Worm (Caenorhabditis elegans): ENCODE results near the gene clec-67.
A peak's percentile ranks its signal among the peaks of the same experiment; 100 is the strongest.

The clec-67 gene

DNA sequence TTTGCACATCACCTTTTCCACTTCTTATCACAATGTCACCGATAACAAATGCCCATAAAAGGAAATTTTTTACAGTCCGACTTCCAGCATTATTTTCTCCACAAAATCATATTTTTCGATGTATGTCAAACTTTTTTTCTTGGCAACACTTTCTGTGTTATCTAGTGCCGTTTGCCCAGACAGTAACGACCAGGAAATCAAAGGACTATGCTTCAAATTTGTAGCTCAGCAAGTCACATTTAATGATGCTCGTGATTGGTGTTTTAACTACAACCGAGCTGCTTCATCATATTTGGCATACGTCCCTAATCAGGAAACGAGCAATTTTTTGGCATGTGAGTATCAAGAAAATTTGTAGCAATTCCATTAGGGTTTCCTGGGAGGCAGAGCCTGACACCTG lies 41.5 kb downstream of the clec-67 start:
- TF ChIP-seq ceh-16 (tag; optimal IDR thresholded peaks at IDR 0.05) = no peak
- TF ChIP-seq ZK546.5 (tag; optimal IDR thresholded peaks at IDR 0.05) = no peak
- peak; percentile 72 for TF ChIP-seq elt-2 (tag; optimal IDR thresholded peaks at IDR 0.05)
- no peak for TF ChIP-seq mdl-1 (tag; optimal IDR thresholded peaks at IDR 0.05)
- no peak for TF ChIP-seq nhr-237 (tag; optimal IDR thresholded peaks at IDR 0.05)
- no peak for TF ChIP-seq nfya-1 (tag; optimal IDR thresholded peaks at IDR 0.05; ENCODE audit: insufficient read depth)

DNA sequence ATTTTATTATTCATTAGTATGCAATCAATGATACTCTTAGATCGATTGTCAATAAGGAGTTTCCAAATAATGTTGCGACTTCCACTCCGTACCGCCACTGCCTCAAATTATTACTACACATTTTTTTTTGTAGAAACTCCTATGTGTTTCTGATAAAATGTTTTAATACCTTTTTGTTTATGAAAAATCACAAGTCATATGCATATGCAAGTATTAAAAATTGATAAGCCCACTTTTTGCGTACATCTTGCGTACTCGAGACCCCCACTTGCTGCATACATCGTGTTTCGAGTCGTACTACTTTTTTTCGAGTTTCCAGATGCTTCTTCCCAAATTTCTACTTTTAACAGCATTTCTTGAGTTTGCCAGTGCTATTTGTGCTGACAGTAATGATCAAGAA lies 43.0 kb downstream of the clec-67 start, which contains the start of gene clec-76:
Gene clec-76 (plus strand): TSS at position 234 of the 400 bp plus-strand sequence.
- no peak for TF ChIP-seq nhr-11 (tag; optimal IDR thresholded peaks at IDR 0.05)
- TF ChIP-seq mdl-1 (tag; optimal IDR thresholded peaks at IDR 0.05) = no peak
- no peak for TF ChIP-seq nhr-43 (tag; optimal IDR thresholded peaks at IDR 0.05; ENCODE audit: poor library complexity, severe bottlenecking)
- no peak for TF ChIP-seq nhr-67 (tag; optimal IDR thresholded peaks at IDR 0.05)
- peak; percentile 25 for TF ChIP-seq pqm-1 (tag; optimal IDR thresholded peaks at IDR 0.05)
- TF ChIP-seq ceh-82 (tag; optimal IDR thresholded peaks at IDR 0.05) = no peak
- no peak for TF ChIP-seq fkh-2 (tag; optimal IDR thresholded peaks at IDR 0.05)
- peak; percentile 63 for TF ChIP-seq elt-2 (tag; optimal IDR thresholded peaks at IDR 0.05)
- TF ChIP-seq nhr-12 (tag; optimal IDR thresholded peaks at IDR 0.05) = no peak

DNA sequence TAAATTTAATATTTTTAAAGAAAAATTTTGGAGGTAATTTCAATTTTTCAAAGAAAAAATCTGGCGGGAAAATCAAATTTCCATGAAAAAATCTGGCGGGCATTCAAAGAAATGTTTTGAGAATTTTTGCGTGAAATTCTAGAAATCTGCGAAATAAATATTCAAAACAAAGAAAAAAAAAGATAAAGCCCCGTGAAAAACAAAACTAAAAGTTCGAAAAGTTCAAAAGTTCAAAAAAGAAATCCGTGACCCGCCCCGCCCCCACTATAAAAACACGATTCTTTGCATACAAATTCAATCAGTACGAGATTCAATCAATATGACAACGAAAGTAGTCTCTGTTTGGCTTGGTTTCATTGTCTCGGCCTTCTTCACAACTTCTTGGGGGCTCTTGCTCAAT lies 51.1 kb downstream of the clec-67 start, which contains the start of gene clec-79:
Gene clec-79 (plus strand): TSS at position 301 of the 400 bp plus-strand sequence.
- TF ChIP-seq fkh-10 (GFP tag; optimal IDR thresholded peaks at IDR 0.05) (no peak), mdl-1 (tag; optimal IDR thresholded peaks at IDR 0.05) (no peak), snpc-4 (tag; optimal IDR thresholded peaks at IDR 0.05) (no peak), unc-62 (GFP tag; optimal IDR thresholded peaks at IDR 0.05) (no peak), nhr-76 (tag; optimal IDR thresholded peaks at IDR 0.05) (no peak), lin-39 (tag; optimal IDR thresholded peaks at IDR 0.05) (no peak), fkh-2 (tag; optimal IDR thresholded peaks at IDR 0.05) (no peak), fos-1 (tag; optimal IDR thresholded peaks at IDR 0.05) (no peak), tbx-2 (tag; optimal IDR thresholded peaks at IDR 0.05) (no peak), elt-2 (tag; optimal IDR thresholded peaks at IDR 0.05) (no peak), egl-27 (tag; optimal IDR thresholded peaks at IDR 0.05) (no peak), nhr-77 (tag; optimal IDR thresholded peaks at IDR 0.05) (no peak), elt-1 (tag; optimal IDR thresholded peaks at IDR 0.05) (no peak), mml-1 (tag; optimal IDR thresholded peaks at IDR 0.05) (no peak), skn-1 (tag; optimal IDR thresholded peaks at IDR 0.05) (no peak), nhr-11 (tag; optimal IDR thresholded peaks at IDR 0.05) (no peak), ceh-82 (tag; optimal IDR thresholded peaks at IDR 0.05) (no peak)
